Worm (Caenorhabditis elegans): ENCODE data around the gene nas-32.

- TF ChIP-seq unc-62 (GFP tag; optimal IDR thresholded peaks at IDR 0.05) = no peak
- TF ChIP-seq ama-1 (optimal IDR thresholded peaks at IDR 0.05) = no peak
- no peak for TF ChIP-seq lin-11 (tag; optimal IDR thresholded peaks at IDR 0.05)
- peak; percentile 24 for TF ChIP-seq nhr-237 (tag; optimal IDR thresholded peaks at IDR 0.05)
These were observed 5.4 kb upstream of the nas-32 start, which contains the start of gene trm-2A for ce11 chrV:904232-904983.
